Worm (Caenorhabditis elegans) whole organism, L4/young adult: ENCODE data around the gene F36H5.14.

ENCODE experiments used
- W03F9.2 ChIP-seq: fragments of 150-350 bp; optimal IDR thresholded peaks from 2 replicates; lab custom pipeline; 2014; ENCODE audit warnings: missing biosample characterization, missing genetic modification characterization
- him-1 ChIP-seq: sonication (generic microtip); optimal IDR thresholded peaks from 2 replicates; lab custom pipeline; 2016; ENCODE audit warnings: missing genotype, missing genetic modification reagents, missing genetic modification characterization, missing compliant biosample characterization

DNA sequence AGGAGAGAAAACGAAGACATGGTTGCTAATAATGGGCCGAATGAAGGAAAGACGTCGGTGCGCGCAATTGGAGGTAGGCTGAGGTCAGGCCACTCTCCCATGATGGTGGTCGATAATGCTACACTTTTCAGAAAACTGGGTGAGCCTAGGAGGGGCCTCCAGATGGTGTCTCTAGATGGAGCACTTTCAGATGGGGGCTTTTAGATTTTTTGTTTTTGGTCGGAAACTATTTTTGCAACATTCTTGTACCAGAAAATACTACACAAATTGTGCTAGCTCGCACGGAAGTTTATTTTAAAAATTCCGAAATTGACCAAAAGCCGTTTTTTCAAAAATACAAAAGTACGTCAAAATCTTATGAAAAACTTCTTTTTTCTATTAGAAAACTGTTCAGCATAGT is 43.0 kb downstream of the F36H5.14 start, which contains the start of gene fbxb-10:
- TF ChIP-seq W03F9.2 (tag; lab: Kevin White, UChicago) = no peak
- no peak for TF ChIP-seq him-1 (tag; lab: Kevin White, UChicago)
